Worm (Caenorhabditis elegans) whole organism, early embryonic: ENCODE measurements around the gene scav-2.
A peak's percentile ranks its signal among the peaks of the same experiment; 100 is the strongest.

Source experiments
- B0310.2 ChIP-seq: sonication (generic microtip); optimal IDR thresholded peaks from 2 replicates; lab custom pipeline; 2016; ENCODE audit warnings: mild to moderate bottlenecking, missing genetic modification characterization, missing compliant biosample characterization
- F13C5.2 ChIP-seq: sonication (generic microtip); optimal IDR thresholded peaks from 2 replicates; lab custom pipeline; 2017; ENCODE audit warnings: mild to moderate bottlenecking, missing genetic modification characterization, inconsistent platforms, missing compliant biosample characterization
- aly-1 ChIP-seq: sonication (generic microtip); optimal IDR thresholded peaks from 2 replicates; lab custom pipeline; 2016; ENCODE audit warnings: missing genetic modification characterization, missing compliant biosample characterization
- ama-1 ChIP-seq: fragments of 150-350 bp; optimal IDR thresholded peaks from 2 replicates; lab custom pipeline; 2014
- ceh-13 ChIP-seq: fragments of 200-800 bp; sonication (Bioruptor generic); optimal IDR thresholded peaks from 2 replicates; lab custom pipeline; 2018; ENCODE audit warnings: mild to moderate bottlenecking, missing genetic modification characterization, missing compliant biosample characterization
- ceh-36 ChIP-seq: sonication (generic microtip); optimal IDR thresholded peaks from 2 replicates; lab custom pipeline; 2016; ENCODE audit warnings: missing genetic modification characterization, inconsistent platforms, missing compliant biosample characterization
- ets-7 ChIP-seq: sonication (generic microtip); optimal IDR thresholded peaks from 2 replicates; lab custom pipeline; 2016; ENCODE audit warnings: missing genotype, missing genetic modification characterization, missing compliant biosample characterization
- flt-1 ChIP-seq: fragments of 200-800 bp; sonication (Bioruptor generic); IDR thresholded peaks from 2 replicates; pipeline ENCODE4 v1.3.6; 2022; ENCODE audit warnings: missing genetic modification characterization, missing compliant biosample characterization
- hmbx-1 ChIP-seq: sonication (generic microtip); optimal IDR thresholded peaks from 2 replicates; lab custom pipeline; 2016; ENCODE audit warnings: mild to moderate bottlenecking, missing genetic modification characterization, missing compliant biosample characterization
- hmg-4 ChIP-seq: fragments of 200-800 bp; sonication (Bioruptor generic); optimal IDR thresholded peaks from 2 replicates; lab custom pipeline; 2018; ENCODE audit warnings: mild to moderate bottlenecking, missing genetic modification characterization, missing compliant biosample characterization
- hnd-1 ChIP-seq: sonication (generic microtip); optimal IDR thresholded peaks from 2 replicates; lab custom pipeline; 2016; ENCODE audit warnings: missing genetic modification characterization, missing compliant biosample characterization
- pes-1 ChIP-seq: fragments of 200-800 bp; sonication (Bioruptor generic); IDR thresholded peaks from 2 replicates; pipeline ENCODE4 v1.3.6; 2022; ENCODE audit warnings: missing genetic modification reagents, missing genetic modification characterization, missing compliant biosample characterization
- scrt-1 ChIP-seq: fragments of 200-800 bp; sonication (Bioruptor generic); IDR thresholded peaks from 2 replicates; pipeline ENCODE4 v1.3.6; 2022; ENCODE audit warnings: missing genetic modification characterization, missing compliant biosample characterization
- sea-1 ChIP-seq: fragments of 200-800 bp; sonication (Bioruptor generic); conservative IDR thresholded peaks from 2 replicates; pipeline ENCODE4 v1.3.6; 2022; ENCODE audit warnings: missing genetic modification characterization, missing compliant biosample characterization
- tbx-11 ChIP-seq: fragments of 200-800 bp; sonication (Bioruptor generic); IDR thresholded peaks from 2 replicates; pipeline ENCODE4 v1.3.6; 2022; ENCODE audit warnings: missing genetic modification characterization, missing compliant biosample characterization
- tbx-37 ChIP-seq: fragments of 200-800 bp; sonication (Bioruptor generic); conservative IDR thresholded peaks from 2 replicates; pipeline ENCODE4 v1.3.6; 2022; ENCODE audit warnings: missing genetic modification reagents, missing genetic modification characterization, missing compliant biosample characterization
- tra-4 ChIP-seq: sonication (generic microtip); optimal IDR thresholded peaks from 2 replicates; lab custom pipeline; 2017; ENCODE audit warnings: missing genetic modification characterization, missing compliant biosample characterization

scav-2 gene

ce11 chrIII:13542458-13542857 is 12.7 kb downstream of the scav-2 start:
- TF ChIP-seq hmbx-1 (tag; lab: Kevin White, UChicago), result no peak
- no peak for TF ChIP-seq ets-7
- no peak for TF ChIP-seq hmg-4 (GFP tag; lab: Kevin White, UChicago)
- TF ChIP-seq ama-1 (lab: Kevin White, UChicago), result no peak
- TF ChIP-seq flt-1 (GFP tag; lab: Robert Waterston, UW), result no peak

ce11 chrIII:13540791-13541190 is 14.3 kb downstream of the scav-2 start:
- TF ChIP-seq tbx-11 (GFP tag; lab: Robert Waterston, UW), result no peak
- TF ChIP-seq ceh-13 (GFP tag; lab: Kevin White, UChicago), result no peak
- TF ChIP-seq scrt-1, result no peak
- no peak for TF ChIP-seq F13C5.2
- TF ChIP-seq ama-1 (lab: Kevin White, UChicago), result no peak
- TF ChIP-seq tra-4 (tag; lab: Kevin White, UChicago), result no peak
- TF ChIP-seq hmg-4 (GFP tag; lab: Kevin White, UChicago), result no peak
- no peak for TF ChIP-seq aly-1 (tag; lab: Kevin White, UChicago)
- TF ChIP-seq sea-1 (GFP tag; lab: Robert Waterston, UW), result no peak
- no peak for TF ChIP-seq flt-1 (GFP tag; lab: Robert Waterston, UW)
- TF ChIP-seq ets-7, result no peak
- no peak for TF ChIP-seq tbx-37 (GFP tag; lab: Robert Waterston, UW)
- TF ChIP-seq hmbx-1 (tag; lab: Kevin White, UChicago), result no peak
- TF ChIP-seq hnd-1 (tag; lab: Kevin White, UChicago), result no peak
- TF ChIP-seq pes-1 (GFP tag; lab: Robert Waterston, UW), result no peak

- TF ChIP-seq tbx-37 (GFP tag; lab: Robert Waterston, UW) (no peak), hmbx-1 (tag; lab: Kevin White, UChicago) (no peak), sea-1 (GFP tag; lab: Robert Waterston, UW) (no peak), pes-1 (GFP tag; lab: Robert Waterston, UW) (no peak), ceh-13 (GFP tag; lab: Kevin White, UChicago) (no peak), tbx-11 (GFP tag; lab: Robert Waterston, UW) (no peak), flt-1 (GFP tag; lab: Robert Waterston, UW) (no peak)
Measured at ce11 chrIII:13535735-13536390, 19.3 kb downstream of the scav-2 start.

ce11 chrIII:13534704-13535103 is 20.4 kb downstream of the scav-2 start:
- TF ChIP-seq tra-4 (tag; lab: Kevin White, UChicago) (no peak), B0310.2 (tag; lab: Kevin White, UChicago) (no peak), ets-7 (no peak)

ce11 chrIII:13530838-13531237 is 24.3 kb downstream of the scav-2 start:
- TF ChIP-seq tbx-11 (GFP tag; lab: Robert Waterston, UW), result no peak
- TF ChIP-seq ceh-13 (GFP tag; lab: Kevin White, UChicago), result no peak
- TF ChIP-seq ama-1 (lab: Kevin White, UChicago), result no peak
- TF ChIP-seq tra-4 (tag; lab: Kevin White, UChicago), result no peak
- no peak for TF ChIP-seq ets-7
- no peak for TF ChIP-seq hmbx-1 (tag; lab: Kevin White, UChicago)
- no peak for TF ChIP-seq scrt-1
- no peak for TF ChIP-seq tbx-37 (GFP tag; lab: Robert Waterston, UW)
- TF ChIP-seq F13C5.2, result no peak
- no peak for TF ChIP-seq flt-1 (GFP tag; lab: Robert Waterston, UW)
- no peak for TF ChIP-seq ceh-36 (tag; lab: Kevin White, UChicago)

ce11 chrIII:13530017-13530416 is 25.1 kb downstream of the scav-2 start:
- TF ChIP-seq pes-1 (GFP tag; lab: Robert Waterston, UW) (0 out of 2 replicates have a peak, but pooled peaks have one; percentile 2), tbx-11 (GFP tag; lab: Robert Waterston, UW) (no peak)

- TF ChIP-seq ceh-13 (GFP tag; lab: Kevin White, UChicago) (no peak), ceh-36 (tag; lab: Kevin White, UChicago) (no peak), F13C5.2 (no peak), sea-1 (GFP tag; lab: Robert Waterston, UW) (no peak), B0310.2 (tag; lab: Kevin White, UChicago) (no peak), flt-1 (GFP tag; lab: Robert Waterston, UW) (no peak)
Measured at ce11 chrIII:13528513-13529249, 26.5 kb downstream of the scav-2 start.

ce11 chrIII:13527424-13528097 is 27.6 kb downstream of the scav-2 start, which contains the start of gene lron-13:
lron-13 (plus strand) TSS chrIII:13527438.
- TF ChIP-seq ama-1 (lab: Kevin White, UChicago), result no peak
- peak; percentile 34 for TF ChIP-seq hmg-4 (GFP tag; lab: Kevin White, UChicago)
